Worm (Caenorhabditis elegans): Measurements from ENCODE around the gene F02D10.3.

Gene F02D10.3

DNA sequence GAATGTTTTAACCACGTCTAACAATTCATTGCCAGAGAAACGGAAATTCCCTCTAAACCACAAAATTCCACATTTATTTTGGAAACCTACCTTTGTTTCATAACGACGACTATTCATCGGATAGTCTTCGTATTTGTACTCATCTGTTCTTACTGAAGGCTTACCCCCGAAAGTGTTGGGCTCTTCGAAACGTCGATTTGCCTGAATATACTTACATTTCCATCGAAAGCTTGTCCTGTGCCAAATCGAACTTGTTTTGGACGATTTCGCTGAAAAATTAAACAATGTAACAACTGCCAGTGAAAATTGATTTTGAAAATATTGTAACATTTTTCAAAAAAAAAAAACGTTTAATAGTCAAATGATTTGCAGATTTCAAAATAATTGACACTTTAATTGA is at the start of gene F02D10.3:
Gene F02D10.3, minus strand, starts transcription at position 101 of the 400 bp plus-strand sequence.
- TF ChIP-seq ceh-83 (GFP tag; optimal IDR thresholded peaks at IDR 0.05) (no peak), nhr-12 (tag; optimal IDR thresholded peaks at IDR 0.05) (no peak), elt-3 (tag; optimal IDR thresholded peaks at IDR 0.05) (no peak), nhr-28 (tag; optimal IDR thresholded peaks at IDR 0.05) (no peak), bed-3 (GFP tag; optimal IDR thresholded peaks at IDR 0.05) (no peak), sptf-1 (tag; optimal IDR thresholded peaks at IDR 0.05) (no peak), hlh-1 (tag; optimal IDR thresholded peaks at IDR 0.05) (no peak), drap-1 (GFP tag; optimal IDR thresholded peaks at IDR 0.05) (no peak), lin-32 (GFP tag; optimal IDR thresholded peaks at IDR 0.05) (no peak), nhr-76 (tag; optimal IDR thresholded peaks at IDR 0.05) (no peak), ham-2 (GFP tag; optimal IDR thresholded peaks at IDR 0.05) (no peak), ces-1 (GFP tag; optimal IDR thresholded peaks at IDR 0.05) (no peak)

DNA sequence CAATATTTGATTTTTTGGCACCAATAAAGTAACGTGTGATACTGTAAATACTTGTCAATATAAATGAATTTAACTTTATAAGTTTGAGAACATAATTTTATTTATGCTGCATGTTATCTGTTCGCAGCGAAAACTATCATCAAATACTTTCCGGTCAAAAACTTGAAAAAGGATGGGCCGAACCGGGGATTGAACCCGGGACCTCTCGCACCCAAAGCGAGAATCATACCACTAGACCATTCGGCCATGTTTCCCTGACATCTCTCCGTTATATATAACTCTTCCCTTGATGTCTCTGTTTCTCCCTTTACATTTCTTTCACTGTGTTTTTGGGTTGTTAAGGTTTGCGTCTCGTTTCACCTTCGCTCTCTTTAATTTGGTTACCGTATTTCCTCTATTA is 49.4 kb upstream of the F02D10.3 start:
- TF ChIP-seq unc-62 (GFP tag; optimal IDR thresholded peaks at IDR 0.05) (peak; percentile 29), lsy-2 (tag; optimal IDR thresholded peaks at IDR 0.05) (peak; percentile 8), nhr-2 (tag; optimal IDR thresholded peaks at IDR 0.05) (no peak), ceh-83 (GFP tag; optimal IDR thresholded peaks at IDR 0.05) (peak; percentile 80), lin-32 (GFP tag; optimal IDR thresholded peaks at IDR 0.05) (peak; percentile 67), cnd-1 (tag; optimal IDR thresholded peaks at IDR 0.05) (peak; percentile 90), elt-1 (tag; optimal IDR thresholded peaks at IDR 0.05; ENCODE audit: borderline replicate concordance, insufficient read depth) (no peak), flh-1 (GFP tag; optimal IDR thresholded peaks at IDR 0.05) (peak; percentile 39), snpc-4 (tag; optimal IDR thresholded peaks at IDR 0.05) (no peak), tbx-8 (GFP tag; optimal IDR thresholded peaks at IDR 0.05) (peak; percentile 53), mls-2 (tag; optimal IDR thresholded peaks at IDR 0.05) (peak; percentile 87), pha-4 (tag; optimal IDR thresholded peaks at IDR 0.05) (no peak), nhr-28 (tag; optimal IDR thresholded peaks at IDR 0.05) (peak; percentile 47), bed-3 (GFP tag; optimal IDR thresholded peaks at IDR 0.05) (peak; percentile 79), ztf-11 (tag; optimal IDR thresholded peaks at IDR 0.05) (no peak), ces-1 (GFP tag; optimal IDR thresholded peaks at IDR 0.05) (peak; percentile 14), blmp-1 (tag; optimal IDR thresholded peaks at IDR 0.05) (no peak), elt-3 (tag; optimal IDR thresholded peaks at IDR 0.05) (no peak), drap-1 (GFP tag; optimal IDR thresholded peaks at IDR 0.05) (peak; percentile 84), unc-120 (tag; optimal IDR thresholded peaks at IDR 0.05; ENCODE audit: poor library complexity, severe bottlenecking) (peak; percentile 86), sptf-1 (tag; optimal IDR thresholded peaks at IDR 0.05) (peak; percentile 87), ceh-43 (GFP tag; optimal IDR thresholded peaks at IDR 0.05) (peak; percentile 82), sem-2 (GFP tag; optimal IDR thresholded peaks at IDR 0.05) (peak; percentile 72), ceh-39 (tag; optimal IDR thresholded peaks at IDR 0.05) (no peak), mep-1 (tag; optimal IDR thresholded peaks at IDR 0.05) (peak; percentile 35), lin-13 (tag; optimal IDR thresholded peaks at IDR 0.05) (peak; percentile 17), ham-2 (GFP tag; optimal IDR thresholded peaks at IDR 0.05) (peak; percentile 44), M03D4.4 (tag; optimal IDR thresholded peaks at IDR 0.05) (peak; percentile 79)

DNA sequence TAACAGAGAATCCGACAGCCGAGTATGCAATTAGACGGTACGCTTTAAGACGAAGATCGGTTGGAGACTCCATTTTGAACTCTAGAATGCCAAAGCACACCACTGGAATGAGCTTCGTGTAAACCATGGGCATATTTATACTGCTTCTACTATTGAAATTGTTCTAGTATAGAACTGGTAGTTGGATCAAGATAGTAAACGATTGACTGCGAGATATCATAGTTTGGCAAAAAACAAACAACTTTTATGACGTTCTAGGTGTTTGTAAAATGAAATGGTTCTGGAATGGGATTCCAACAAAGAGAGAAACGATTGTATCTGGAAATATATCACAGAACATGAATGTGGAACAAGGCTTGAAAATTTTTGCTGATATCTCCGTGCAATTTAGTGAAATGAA is 48.6 kb upstream of the F02D10.3 start, which contains the start of gene col-185:
Gene col-185, minus strand, starts transcription at position 101 of the 400 bp plus-strand sequence.
- no peak for TF ChIP-seq flh-1 (GFP tag; optimal IDR thresholded peaks at IDR 0.05)
- no peak for TF ChIP-seq snpc-4 (tag; optimal IDR thresholded peaks at IDR 0.05)
- TF ChIP-seq ceh-43 (GFP tag; optimal IDR thresholded peaks at IDR 0.05): no peak
- TF ChIP-seq M03D4.4 (tag; optimal IDR thresholded peaks at IDR 0.05): no peak
- no peak for TF ChIP-seq elt-3 (tag; optimal IDR thresholded peaks at IDR 0.05)
- TF ChIP-seq elt-1 (tag; optimal IDR thresholded peaks at IDR 0.05; ENCODE audit: borderline replicate concordance, insufficient read depth): no peak
- no peak for TF ChIP-seq mab-5 (tag; optimal IDR thresholded peaks at IDR 0.05)
- no peak for TF ChIP-seq sem-2 (GFP tag; optimal IDR thresholded peaks at IDR 0.05)
- no peak for TF ChIP-seq drap-1 (GFP tag; optimal IDR thresholded peaks at IDR 0.05)
- no peak for TF ChIP-seq unc-62 (GFP tag; optimal IDR thresholded peaks at IDR 0.05)

DNA sequence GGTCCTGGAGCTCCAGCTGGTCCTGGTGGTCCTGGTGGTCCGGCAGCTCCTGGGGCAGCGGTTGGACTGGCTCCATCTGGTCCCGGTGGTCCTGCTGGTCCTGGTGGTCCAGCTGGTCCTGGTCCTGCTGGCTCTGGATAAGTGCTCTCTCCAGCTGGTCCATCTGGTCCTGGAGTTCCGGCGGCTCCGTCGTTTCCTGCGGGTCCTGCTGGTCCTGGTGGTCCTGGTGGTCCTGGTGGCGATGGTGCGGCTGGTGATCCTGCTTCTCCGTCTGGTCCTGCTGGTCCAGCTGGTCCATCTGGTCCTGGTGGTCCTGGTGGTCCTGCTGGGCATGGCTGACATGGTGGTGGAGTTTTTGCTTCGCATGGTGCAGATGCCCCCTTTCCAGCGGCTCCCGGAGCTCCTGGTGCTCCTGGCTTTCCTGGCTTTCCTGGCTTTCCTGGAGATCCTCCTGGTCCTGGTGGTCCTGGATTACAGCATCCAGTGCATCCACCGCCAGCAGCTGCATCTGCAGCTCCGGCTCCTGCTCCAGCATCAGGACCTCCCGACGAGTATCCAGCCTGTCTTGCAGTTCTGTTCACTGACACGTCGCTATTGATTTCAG is 47.9 kb upstream of the F02D10.3 start:
- TF ChIP-seq ceh-43 (GFP tag; optimal IDR thresholded peaks at IDR 0.05): no peak
- TF ChIP-seq unc-120 (tag; optimal IDR thresholded peaks at IDR 0.05; ENCODE audit: poor library complexity, severe bottlenecking): no peak
- TF ChIP-seq mab-5 (tag; optimal IDR thresholded peaks at IDR 0.05): no peak
- TF ChIP-seq mep-1 (tag; optimal IDR thresholded peaks at IDR 0.05): no peak
- no peak for TF ChIP-seq nhr-12 (tag; optimal IDR thresholded peaks at IDR 0.05)
- no peak for TF ChIP-seq lin-13 (tag; optimal IDR thresholded peaks at IDR 0.05)
- no peak for TF ChIP-seq lin-32 (GFP tag; optimal IDR thresholded peaks at IDR 0.05)
